Worm (Caenorhabditis elegans) whole organism, L4 larva: ENCODE data around the gene F53A10.2.

Source experiments
- F49E8.2 ChIP-seq: sonication (generic microtip); optimal IDR thresholded peaks from 2 replicates; lab custom pipeline; 2016; ENCODE audit warnings: missing compliant biosample characterization, mild to moderate bottlenecking, missing genetic modification characterization, borderline replicate concordance
- T26A8.4 ChIP-seq: fragments of 200-800 bp; sonication (Bioruptor generic); IDR thresholded peaks from 2 replicates; pipeline ENCODE4 v1.3.6; 2022; ENCODE audit warnings: missing genetic modification characterization, missing compliant biosample characterization
- ZK546.5 ChIP-seq, 2 experiments: sonication (generic microtip); optimal IDR thresholded peaks; 2 replicates each; lab custom pipeline; 2017; ENCODE audit warnings: missing biosample characterization in 2 of 2, missing genetic modification characterization in 2 of 2
- aha-1 ChIP-seq: fragments of 150-350 bp; peaks from one replicate; lab custom pipeline; 2014; ENCODE audit warnings: missing biosample characterization, missing genetic modification characterization
- aly-2 ChIP-seq: sonication (generic microtip); optimal IDR thresholded peaks from 2 replicates; lab custom pipeline; 2018; ENCODE audit warnings: missing biosample characterization, missing genetic modification characterization
- arid-1 ChIP-seq: fragments of 200-800 bp; sonication (Bioruptor generic); conservative IDR thresholded peaks from 2 replicates; pipeline ENCODE4 v1.3.6; 2022; ENCODE audit warnings: missing genetic modification reagents, missing genetic modification characterization, missing compliant biosample characterization
- attf-4 ChIP-seq: sonication (generic microtip); optimal IDR thresholded peaks from 3 replicates; lab custom pipeline; 2017; ENCODE audit warnings: missing biosample characterization, missing genetic modification characterization
- ceh-20 ChIP-seq: fragments of 200-800 bp; sonication (Bioruptor generic); IDR thresholded peaks from 2 replicates; pipeline ENCODE4 v1.3.6; 2022; ENCODE audit warnings: missing genetic modification reagents, missing genetic modification characterization, missing compliant biosample characterization
- ceh-32 ChIP-seq: sonication (generic microtip); optimal IDR thresholded peaks from 2 replicates; lab custom pipeline; 2016; ENCODE audit warnings: mild to moderate bottlenecking, missing genetic modification characterization, missing compliant biosample characterization; ENCODE audit not compliant: poor library complexity
- daf-12 ChIP-seq: fragments of 150-350 bp; optimal IDR thresholded peaks from 2 replicates; lab custom pipeline; 2014; ENCODE audit warnings: missing biosample characterization, missing genetic modification reagents, missing genetic modification characterization
- daf-16 ChIP-seq, 3 experiments: sonication (generic microtip); optimal IDR thresholded peaks; 2 replicates each; lab custom pipeline; 2016 to 2017; ENCODE audit warnings: missing genetic modification characterization in 3 of 3, missing genetic modification reagents in 3 of 3, mild to moderate bottlenecking in 2 of 3, missing compliant biosample characterization in 2 of 3, missing biosample characterization in 1 of 3, moderate library complexity in 1 of 3
- duxl-1 ChIP-seq: sonication (generic microtip); optimal IDR thresholded peaks from 2 replicates; lab custom pipeline; 2016; ENCODE audit warnings: mild to moderate bottlenecking, missing genetic modification characterization, moderate library complexity, missing compliant biosample characterization; ENCODE audit not compliant: poor library complexity
- dve-1 ChIP-seq: sonication (generic microtip); optimal IDR thresholded peaks from 2 replicates; lab custom pipeline; 2017; ENCODE audit warnings: antibody characterized with exemption, mild to moderate bottlenecking, missing genetic modification characterization, missing compliant biosample characterization; ENCODE audit not compliant: insufficient read depth
- fos-1 ChIP-seq: fragments of 150-350 bp; optimal IDR thresholded peaks from 2 replicates; lab custom pipeline; 2014; ENCODE audit warnings: missing biosample characterization, missing genetic modification characterization
- lim-7 ChIP-seq: fragments of 200-800 bp; sonication (Bioruptor generic); IDR thresholded peaks from 2 replicates; pipeline ENCODE4 v1.3.6; 2022; ENCODE audit warnings: missing genetic modification characterization, missing compliant biosample characterization
- lir-3 ChIP-seq: sonication (generic microtip); optimal IDR thresholded peaks from 2 replicates; lab custom pipeline; 2016; ENCODE audit warnings: mild to moderate bottlenecking, missing genetic modification characterization, missing compliant biosample characterization
- mes-2 ChIP-seq: sonication (generic microtip); optimal IDR thresholded peaks from 2 replicates; lab custom pipeline; 2016; ENCODE audit warnings: missing genotype, mild to moderate bottlenecking, missing genetic modification characterization, missing compliant biosample characterization; ENCODE audit not compliant: poor library complexity, severe bottlenecking
- mxl-3 ChIP-seq: fragments of 200-800 bp; sonication (Bioruptor generic); optimal IDR thresholded peaks from 2 replicates; lab custom pipeline; 2018; ENCODE audit warnings: mild to moderate bottlenecking, missing genetic modification characterization, missing compliant biosample characterization
- nhr-237 ChIP-seq: sonication (generic microtip); optimal IDR thresholded peaks from 2 replicates; lab custom pipeline; 2017; ENCODE audit warnings: missing biosample characterization, missing genetic modification characterization
- nhr-42 ChIP-seq: fragments of 200-800 bp; sonication (Bioruptor generic); IDR thresholded peaks from 2 replicates; pipeline ENCODE4 v1.3.6; 2022; ENCODE audit warnings: missing genetic modification characterization, missing compliant biosample characterization
- nhr-48 ChIP-seq: sonication (generic microtip); optimal IDR thresholded peaks from 2 replicates; lab custom pipeline; 2016; ENCODE audit warnings: mild to moderate bottlenecking, missing genetic modification characterization, missing compliant biosample characterization
- nhr-6 ChIP-seq: fragments of 150-350 bp; optimal IDR thresholded peaks from 2 replicates; lab custom pipeline; 2014; ENCODE audit warnings: missing biosample characterization, missing genetic modification characterization
- nhr-76 ChIP-seq: fragments of 150-350 bp; optimal IDR thresholded peaks from 2 replicates; lab custom pipeline; 2014; ENCODE audit warnings: missing biosample characterization, missing genetic modification characterization
- nhr-77 ChIP-seq: fragments of 150-350 bp; optimal IDR thresholded peaks from 2 replicates; lab custom pipeline; 2014; ENCODE audit warnings: missing biosample characterization, missing genetic modification characterization
- pha-4 ChIP-seq, 2 experiments: fragments of 150-350 bp in 1 of 2; fragments of 200-800 bp in 1 of 2; sonication (Bioruptor generic) in 1 of 2; IDR thresholded peaks in 1 of 2; optimal IDR thresholded peaks in 1 of 2; 2 replicates each; pipeline versions ENCODE4 v1.3.6 to Lab custom; 2014 to 2022; ENCODE audit warnings: missing genetic modification characterization in 2 of 2, missing genetic modification reagents in 2 of 2, missing biosample characterization in 1 of 2, missing compliant biosample characterization in 1 of 2
- rbr-2 ChIP-seq: sonication (generic microtip); optimal IDR thresholded peaks from 2 replicates; lab custom pipeline; 2016; ENCODE audit warnings: missing genotype, missing genetic modification characterization, missing compliant biosample characterization
- saeg-2 ChIP-seq: fragments of 200-800 bp; sonication (Bioruptor generic); IDR thresholded peaks from 2 replicates; pipeline ENCODE4 v1.3.6; 2022; ENCODE audit warnings: missing genetic modification reagents, missing genetic modification characterization, missing compliant biosample characterization
- set-16 ChIP-seq: fragments of 200-800 bp; sonication (Bioruptor generic); IDR thresholded peaks from 2 replicates; pipeline ENCODE4 v1.3.6; 2022; ENCODE audit warnings: missing genetic modification reagents, missing genetic modification characterization, missing compliant biosample characterization
- snpc-1.2 ChIP-seq: fragments of 200-800 bp; sonication (Bioruptor generic); IDR thresholded peaks from 2 replicates; pipeline ENCODE4 v1.3.6; 2022; ENCODE audit warnings: missing genetic modification reagents, missing genetic modification characterization, missing compliant biosample characterization
- unc-39 ChIP-seq: sonication (generic microtip); optimal IDR thresholded peaks from 2 replicates; lab custom pipeline; 2017; ENCODE audit warnings: missing biosample characterization, missing genetic modification characterization
- unc-62 ChIP-seq, 3 experiments: fragments of 150-350 bp in 1 of 3; sonication (generic microtip); optimal IDR thresholded peaks in 2 of 3; peaks in 1 of 3; 1 replicate in 1 of 3; 2 replicates in 2 of 3; lab custom pipeline; 2014 to 2017; ENCODE audit warnings: missing biosample characterization in 3 of 3, missing genetic modification characterization in 3 of 3, missing genetic modification reagents in 3 of 3, missing genotype in 1 of 3
- vab-7 ChIP-seq: fragments of 200-800 bp; sonication (Bioruptor generic); IDR thresholded peaks from 2 replicates; pipeline ENCODE4 v1.3.6; 2022; ENCODE audit warnings: missing genetic modification reagents, missing genetic modification characterization, missing compliant biosample characterization
- ztf-11 ChIP-seq: fragments of 150-350 bp; optimal IDR thresholded peaks from 2 replicates; lab custom pipeline; 2014; ENCODE audit warnings: missing biosample characterization, missing genetic modification characterization
- ztf-7 ChIP-seq: fragments of 150-350 bp; optimal IDR thresholded peaks from 2 replicates; lab custom pipeline; 2014; ENCODE audit warnings: missing biosample characterization, missing genetic modification characterization

F53A10.2 gene

ce11 chrII:1197074-1197473 is at the start of gene F53A10.2:
TSS of gene F53A10.2 (plus strand) at chrII:1197374.
- TF ChIP-seq pha-4 (GFP tag; IDR thresholded peaks at IDR 0.05; lab: Robert Waterston, UW): no peak
- TF ChIP-seq pha-4 (tag; optimal IDR thresholded peaks at IDR 0.05; lab: Kevin White, UChicago): no peak
- TF ChIP-seq mes-2 (tag; lab: Kevin White, UChicago): no peak
- no peak for TF ChIP-seq saeg-2 (GFP tag; lab: Robert Waterston, UW)
- no peak for TF ChIP-seq nhr-76 (tag; lab: Kevin White, UChicago)
- no peak for TF ChIP-seq ceh-32 (tag; lab: Kevin White, UChicago)
- TF ChIP-seq lim-7 (GFP tag; lab: Robert Waterston, UW): no peak
- no peak for TF ChIP-seq duxl-1 (tag; lab: Kevin White, UChicago)
- TF ChIP-seq aly-2 (tag; lab: Kevin White, UChicago): no peak
- no peak for TF ChIP-seq nhr-77 (tag; lab: Kevin White, UChicago)
- no peak for TF ChIP-seq daf-12 (tag; lab: Kevin White, UChicago)
- no peak for TF ChIP-seq ztf-7 (tag; lab: Kevin White, UChicago)
- TF ChIP-seq nhr-42 (GFP tag; lab: Robert Waterston, UW): no peak
- no peak for TF ChIP-seq nhr-237 (tag; lab: Kevin White, UChicago)
- no peak for TF ChIP-seq nhr-48 (tag; lab: Kevin White, UChicago)
- TF ChIP-seq nhr-6: no peak
- TF ChIP-seq ceh-20 (GFP tag; lab: Robert Waterston, UW): no peak
- no peak for TF ChIP-seq rbr-2 (tag; lab: Kevin White, UChicago)
- TF ChIP-seq lir-3 (tag; lab: Kevin White, UChicago): no peak

DNA sequence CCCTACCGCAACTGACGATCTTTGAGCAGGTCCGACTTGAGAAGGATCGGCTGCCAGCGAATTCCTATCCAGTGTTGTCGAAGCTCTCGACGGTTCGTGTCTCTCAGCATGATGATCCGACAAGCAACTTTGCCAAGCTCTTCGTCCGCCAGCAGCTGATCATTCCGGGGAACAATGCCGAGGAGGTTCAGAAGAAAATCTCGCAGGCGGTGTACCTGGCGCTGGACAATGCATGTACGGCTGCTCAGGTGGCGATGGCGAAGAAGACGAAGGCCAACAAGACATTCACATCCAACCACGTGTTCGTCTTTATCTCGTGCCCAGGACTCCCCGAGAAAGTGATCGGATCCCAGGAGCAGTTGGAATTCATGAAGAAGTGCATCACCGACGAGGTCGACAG is 47.8 kb upstream of the F53A10.2 start:
- TF ChIP-seq F49E8.2 (tag; lab: Kevin White, UChicago) (no peak), vab-7 (GFP tag; lab: Robert Waterston, UW) (no peak), fos-1 (tag; lab: Kevin White, UChicago) (no peak), ztf-11 (tag; lab: Kevin White, UChicago) (no peak), set-16 (GFP tag; lab: Robert Waterston, UW) (peak; percentile 50; the same call in 1 of the 2 replicates), nhr-237 (tag; lab: Kevin White, UChicago) (no peak), mxl-3 (GFP tag; lab: Kevin White, UChicago) (no peak), unc-39 (no peak), daf-16 (GFP tag; optimal IDR thresholded peaks at IDR 0.05; lab: Kevin White, UChicago) (no peak), daf-16 (tag; optimal IDR thresholded peaks at IDR 0.05; lab: Kevin White, UChicago) (no peak), snpc-1.2 (GFP tag; lab: Robert Waterston, UW) (no peak), T26A8.4 (GFP tag; lab: Robert Waterston, UW) (no peak), nhr-48 (tag; lab: Kevin White, UChicago) (no peak), attf-4 (tag; lab: Kevin White, UChicago) (no peak), dve-1 (tag; lab: Kevin White, UChicago) (no peak), unc-62 (GFP tag; optimal IDR thresholded peaks at IDR 0.05 in 1 of 2; lab: Kevin White, UChicago) (no peak), unc-62 (tag; optimal IDR thresholded peaks at IDR 0.05; lab: Kevin White, UChicago) (no peak), arid-1 (GFP tag; lab: Robert Waterston, UW) (no peak), aly-2 (tag; lab: Kevin White, UChicago) (peak; percentile 16)

- TF ChIP-seq pha-4 (GFP tag; IDR thresholded peaks at IDR 0.05; lab: Robert Waterston, UW): 0 out of 2 replicates have a peak, but pooled peaks have one; percentile 21
- no peak for TF ChIP-seq pha-4 (tag; optimal IDR thresholded peaks at IDR 0.05; lab: Kevin White, UChicago)
- TF ChIP-seq unc-62 (GFP tag; optimal IDR thresholded peaks at IDR 0.05 in 1 of 2; lab: Kevin White, UChicago): peak in 1 of 2 experiments; percentile 64
- no peak for TF ChIP-seq unc-62 (tag; optimal IDR thresholded peaks at IDR 0.05; lab: Kevin White, UChicago)
- TF ChIP-seq ZK546.5 (tag; optimal IDR thresholded peaks at IDR 0.05; lab: Kevin White, UChicago): no peak
- TF ChIP-seq aha-1 (tag; lab: Kevin White, UChicago): peak; percentile 75
Observed at ce11 chrII:1151810-1152209, 45.4 kb upstream of the F53A10.2 start.
